Worm (Caenorhabditis elegans) whole organism, L4/young adult: ENCODE data around the gene K04G11.3.

Source experiments
- dao-5 ChIP-seq: sonication (generic microtip); optimal IDR thresholded peaks from 2 replicates; lab custom pipeline; 2016; ENCODE audit warnings: missing genotype, missing genetic modification characterization, moderate library complexity, missing compliant biosample characterization
- him-1 ChIP-seq: sonication (generic microtip); optimal IDR thresholded peaks from 2 replicates; lab custom pipeline; 2016; ENCODE audit warnings: missing genotype, missing genetic modification reagents, missing genetic modification characterization, missing compliant biosample characterization

- TF ChIP-seq him-1 (tag; lab: Kevin White, UChicago) (no peak), dao-5 (tag; lab: Kevin White, UChicago) (no peak)
Observed at ce11 chrX:14359571-14359970, 12.1 kb upstream of the K04G11.3 start.
